Worm (Caenorhabditis elegans) whole organism, L4 larva: ENCODE data around the gene dylt-3.
A peak's percentile ranks its signal among the peaks of the same experiment; 100 is the strongest.

Experiments
- D1046.2 ChIP-seq: fragments of 200-800 bp; sonication (Bioruptor generic); IDR thresholded peaks from 2 replicates; pipeline ENCODE4 v1.3.6; 2022; ENCODE audit warnings: missing genetic modification characterization, missing compliant biosample characterization
- F10B5.3 ChIP-seq: sonication (generic microtip); optimal IDR thresholded peaks from 2 replicates; lab custom pipeline; 2016; ENCODE audit warnings: mild to moderate bottlenecking, missing genetic modification characterization, missing compliant biosample characterization
- F44E2.7 ChIP-seq: fragments of 200-800 bp; sonication (Bioruptor generic); IDR thresholded peaks from 2 replicates; pipeline ENCODE4 v2.1.2; 2022; ENCODE audit warnings: missing genetic modification characterization, missing compliant biosample characterization
- T20F7.1 ChIP-seq: fragments of 200-800 bp; sonication (Bioruptor generic); optimal IDR thresholded peaks from 2 replicates; lab custom pipeline; 2018; ENCODE audit warnings: mild to moderate bottlenecking, missing genetic modification characterization, missing compliant biosample characterization
- T26A8.4 ChIP-seq: fragments of 200-800 bp; sonication (Bioruptor generic); IDR thresholded peaks from 2 replicates; pipeline ENCODE4 v1.3.6; 2022; ENCODE audit warnings: missing genetic modification characterization, missing compliant biosample characterization
- Y105C5A.15 ChIP-seq: fragments of 200-800 bp; sonication (Bioruptor generic); IDR thresholded peaks from 2 replicates; pipeline ENCODE4 v1.3.6; 2022; ENCODE audit warnings: missing genetic modification characterization, missing compliant biosample characterization
- Y75B8A.6 ChIP-seq: fragments of 200-800 bp; sonication (Bioruptor generic); IDR thresholded peaks from 2 replicates; pipeline ENCODE4 v1.3.6; 2022; ENCODE audit warnings: missing genetic modification reagents, missing genetic modification characterization, missing compliant biosample characterization
- ZK546.5 ChIP-seq, 2 experiments: sonication (generic microtip); optimal IDR thresholded peaks; 2 replicates each; lab custom pipeline; 2017; ENCODE audit warnings: missing biosample characterization in 2 of 2, missing genetic modification characterization in 2 of 2
- attf-4 ChIP-seq: sonication (generic microtip); optimal IDR thresholded peaks from 3 replicates; lab custom pipeline; 2017; ENCODE audit warnings: missing biosample characterization, missing genetic modification characterization
- ceh-20 ChIP-seq: fragments of 200-800 bp; sonication (Bioruptor generic); IDR thresholded peaks from 2 replicates; pipeline ENCODE4 v1.3.6; 2022; ENCODE audit warnings: missing genetic modification reagents, missing genetic modification characterization, missing compliant biosample characterization
- ceh-32 ChIP-seq: sonication (generic microtip); optimal IDR thresholded peaks from 2 replicates; lab custom pipeline; 2016; ENCODE audit warnings: mild to moderate bottlenecking, missing genetic modification characterization, missing compliant biosample characterization; ENCODE audit not compliant: poor library complexity
- ceh-82 ChIP-seq: sonication (generic microtip); optimal IDR thresholded peaks from 2 replicates; lab custom pipeline; 2017; ENCODE audit warnings: missing biosample characterization, missing genetic modification characterization
- ctbp-1 ChIP-seq: fragments of 200-800 bp; sonication (Bioruptor generic); IDR thresholded peaks from 2 replicates; pipeline ENCODE4 v1.3.6; 2022; ENCODE audit warnings: missing genetic modification reagents, missing genetic modification characterization, missing compliant biosample characterization
- daf-12 ChIP-seq: fragments of 150-350 bp; optimal IDR thresholded peaks from 2 replicates; lab custom pipeline; 2014; ENCODE audit warnings: missing biosample characterization, missing genetic modification reagents, missing genetic modification characterization
- daf-8 ChIP-seq: fragments of 200-800 bp; sonication (Bioruptor generic); IDR thresholded peaks from 2 replicates; pipeline ENCODE4 v1.3.6; 2022; ENCODE audit warnings: missing genetic modification characterization, missing compliant biosample characterization
- dmd-8 ChIP-seq: fragments of 200-800 bp; sonication (Bioruptor generic); IDR thresholded peaks from 2 replicates; pipeline ENCODE4 v1.3.6; 2022; ENCODE audit warnings: missing genetic modification characterization, missing compliant biosample characterization
- dpl-1 ChIP-seq: fragments of 150-350 bp; optimal IDR thresholded peaks from 2 replicates; lab custom pipeline; 2014; ENCODE audit warnings: missing biosample characterization, missing genetic modification reagents, missing genetic modification characterization
- duxl-1 ChIP-seq: sonication (generic microtip); optimal IDR thresholded peaks from 2 replicates; lab custom pipeline; 2016; ENCODE audit warnings: mild to moderate bottlenecking, missing genetic modification characterization, moderate library complexity, missing compliant biosample characterization; ENCODE audit not compliant: poor library complexity
- dve-1 ChIP-seq: sonication (generic microtip); optimal IDR thresholded peaks from 2 replicates; lab custom pipeline; 2017; ENCODE audit warnings: antibody characterized with exemption, mild to moderate bottlenecking, missing genetic modification characterization, missing compliant biosample characterization; ENCODE audit not compliant: insufficient read depth
- egl-27 ChIP-seq: sonication (generic microtip); optimal IDR thresholded peaks from 3 replicates; lab custom pipeline; 2017; ENCODE audit warnings: missing biosample characterization, missing genetic modification reagents, missing genetic modification characterization
- gei-8 ChIP-seq: fragments of 200-800 bp; sonication (Bioruptor generic); optimal IDR thresholded peaks from 2 replicates; lab custom pipeline; 2018; ENCODE audit warnings: mild to moderate bottlenecking, missing genetic modification characterization, missing compliant biosample characterization
- hlh-11 ChIP-seq: fragments of 200-800 bp; sonication (Bioruptor generic); optimal IDR thresholded peaks from 2 replicates; lab custom pipeline; 2018; ENCODE audit warnings: mild to moderate bottlenecking, missing genetic modification characterization, missing compliant biosample characterization
- hlh-30 ChIP-seq: sonication (generic microtip); optimal IDR thresholded peaks from 2 replicates; lab custom pipeline; 2017; ENCODE audit warnings: antibody characterized with exemption, mild to moderate bottlenecking, missing genetic modification characterization, missing compliant biosample characterization; ENCODE audit not compliant: insufficient read depth
- hmg-1.1 ChIP-seq: fragments of 200-800 bp; sonication (Bioruptor generic); IDR thresholded peaks from 2 replicates; pipeline ENCODE4 v1.3.6; 2022; ENCODE audit warnings: missing genetic modification reagents, missing genetic modification characterization, missing compliant biosample characterization
- lin-1 ChIP-seq: fragments of 200-800 bp; sonication (Bioruptor generic); IDR thresholded peaks from 2 replicates; pipeline ENCODE4 v1.3.6; 2022; ENCODE audit warnings: missing genetic modification reagents, missing genetic modification characterization, missing compliant biosample characterization
- lin-13 ChIP-seq: fragments of 150-350 bp; optimal IDR thresholded peaks from 2 replicates; lab custom pipeline; 2014; ENCODE audit warnings: missing biosample characterization, missing genetic modification reagents, missing genetic modification characterization
- lin-29 ChIP-seq: fragments of 200-800 bp; sonication (Bioruptor generic); IDR thresholded peaks from 2 replicates; pipeline ENCODE4 v1.3.6; 2022; ENCODE audit warnings: missing genetic modification reagents, missing genetic modification characterization, missing compliant biosample characterization
- madf-5 ChIP-seq, 2 experiments: fragments of 200-800 bp; sonication (Bioruptor generic); IDR thresholded peaks; 2 replicates each; pipeline ENCODE4 v1.3.6; 2022; ENCODE audit warnings: missing compliant biosample characterization in 2 of 2, missing genetic modification characterization in 2 of 2
- madf-9 ChIP-seq: fragments of 200-800 bp; sonication (Bioruptor generic); conservative IDR thresholded peaks from 2 replicates; pipeline ENCODE4 v1.3.6; 2022; ENCODE audit warnings: missing genetic modification reagents, missing genetic modification characterization, missing compliant biosample characterization
- mes-2 ChIP-seq: sonication (generic microtip); optimal IDR thresholded peaks from 2 replicates; lab custom pipeline; 2016; ENCODE audit warnings: missing genotype, mild to moderate bottlenecking, missing genetic modification characterization, missing compliant biosample characterization; ENCODE audit not compliant: poor library complexity, severe bottlenecking
- nhr-10 ChIP-seq: fragments of 150-350 bp; optimal IDR thresholded peaks from 2 replicates; lab custom pipeline; 2014; ENCODE audit warnings: missing biosample characterization, missing genetic modification characterization
- nhr-102 ChIP-seq: sonication (generic microtip); optimal IDR thresholded peaks from 2 replicates; lab custom pipeline; 2016; ENCODE audit warnings: mild to moderate bottlenecking, missing genetic modification characterization, moderate library complexity, missing compliant biosample characterization
- nhr-11 ChIP-seq: fragments of 150-350 bp; optimal IDR thresholded peaks from 2 replicates; lab custom pipeline; 2014; ENCODE audit warnings: missing biosample characterization, missing genetic modification characterization
- nhr-111 ChIP-seq: fragments of 200-800 bp; sonication (Bioruptor generic); optimal IDR thresholded peaks from 2 replicates; lab custom pipeline; 2018; ENCODE audit warnings: mild to moderate bottlenecking, missing genetic modification characterization, missing compliant biosample characterization
- nhr-41 ChIP-seq: fragments of 200-800 bp; sonication (Bioruptor generic); IDR thresholded peaks from 2 replicates; pipeline ENCODE4 v1.3.6; 2022; ENCODE audit warnings: missing genetic modification reagents, missing genetic modification characterization, missing compliant biosample characterization
- nhr-48 ChIP-seq: sonication (generic microtip); optimal IDR thresholded peaks from 2 replicates; lab custom pipeline; 2016; ENCODE audit warnings: mild to moderate bottlenecking, missing genetic modification characterization, missing compliant biosample characterization
- nhr-6 ChIP-seq: fragments of 150-350 bp; optimal IDR thresholded peaks from 2 replicates; lab custom pipeline; 2014; ENCODE audit warnings: missing biosample characterization, missing genetic modification characterization
- nhr-77 ChIP-seq: fragments of 150-350 bp; optimal IDR thresholded peaks from 2 replicates; lab custom pipeline; 2014; ENCODE audit warnings: missing biosample characterization, missing genetic modification characterization
- pha-4 ChIP-seq, 2 experiments: fragments of 150-350 bp in 1 of 2; fragments of 200-800 bp in 1 of 2; sonication (Bioruptor generic) in 1 of 2; IDR thresholded peaks in 1 of 2; optimal IDR thresholded peaks in 1 of 2; 2 replicates each; pipeline versions ENCODE4 v1.3.6 to Lab custom; 2014 to 2022; ENCODE audit warnings: missing genetic modification characterization in 2 of 2, missing genetic modification reagents in 2 of 2, missing biosample characterization in 1 of 2, missing compliant biosample characterization in 1 of 2
- rbr-2 ChIP-seq: sonication (generic microtip); optimal IDR thresholded peaks from 2 replicates; lab custom pipeline; 2016; ENCODE audit warnings: missing genotype, missing genetic modification characterization, missing compliant biosample characterization
- skn-1 ChIP-seq: fragments of 150-350 bp; optimal IDR thresholded peaks from 2 replicates; lab custom pipeline; 2014; ENCODE audit warnings: missing biosample characterization, missing genetic modification characterization
- snpc-1.2 ChIP-seq: fragments of 200-800 bp; sonication (Bioruptor generic); IDR thresholded peaks from 2 replicates; pipeline ENCODE4 v1.3.6; 2022; ENCODE audit warnings: missing genetic modification reagents, missing genetic modification characterization, missing compliant biosample characterization
- spr-1 ChIP-seq: sonication (generic microtip); optimal IDR thresholded peaks from 2 replicates; lab custom pipeline; 2016; ENCODE audit warnings: mild to moderate bottlenecking, missing genetic modification characterization, missing compliant biosample characterization
- spr-3 ChIP-seq: fragments of 200-800 bp; sonication (Bioruptor generic); optimal IDR thresholded peaks from 2 replicates; lab custom pipeline; 2018; ENCODE audit warnings: mild to moderate bottlenecking, missing genetic modification characterization, missing compliant biosample characterization
- tra-1 ChIP-seq: fragments of 200-800 bp; sonication (Bioruptor generic); IDR thresholded peaks from 2 replicates; pipeline ENCODE4 v1.3.6; 2022; ENCODE audit warnings: missing genetic modification reagents, missing genetic modification characterization, missing compliant biosample characterization
- vab-7 ChIP-seq: fragments of 200-800 bp; sonication (Bioruptor generic); IDR thresholded peaks from 2 replicates; pipeline ENCODE4 v1.3.6; 2022; ENCODE audit warnings: missing genetic modification reagents, missing genetic modification characterization, missing compliant biosample characterization
- zfp-2 ChIP-seq: sonication (generic microtip); optimal IDR thresholded peaks from 2 replicates; lab custom pipeline; 2016; ENCODE audit warnings: mild to moderate bottlenecking, missing genetic modification characterization, missing compliant biosample characterization
- zip-11 ChIP-seq: fragments of 200-800 bp; sonication (Bioruptor generic); IDR thresholded peaks from 2 replicates; pipeline ENCODE4 v1.3.6; 2022; ENCODE audit warnings: missing genetic modification characterization, missing compliant biosample characterization
- ztf-11 ChIP-seq: fragments of 150-350 bp; optimal IDR thresholded peaks from 2 replicates; lab custom pipeline; 2014; ENCODE audit warnings: missing biosample characterization, missing genetic modification characterization

Gene dylt-3

DNA sequence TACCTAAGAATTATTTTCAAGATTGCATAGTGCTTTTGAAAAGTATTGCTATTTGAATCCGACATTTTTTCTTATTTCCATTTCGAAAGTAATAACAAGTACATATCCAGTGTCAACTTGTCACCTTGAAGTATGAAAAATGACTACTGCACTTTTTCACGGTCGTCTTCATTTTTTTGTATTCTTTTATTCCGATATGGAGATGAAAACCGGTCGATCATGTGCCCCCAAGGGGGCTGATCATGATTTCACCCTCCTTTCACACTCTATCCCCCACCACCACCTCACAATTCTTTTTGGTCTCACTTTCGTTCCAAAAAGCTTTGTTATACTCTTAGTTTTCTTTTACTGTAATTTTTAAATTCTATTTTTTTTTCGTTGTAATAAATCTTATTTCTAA lies 44.4 kb downstream of the dylt-3 start (continued):
- TF ChIP-seq zip-11 (GFP tag; lab: Robert Waterston, UW) (no peak), nhr-102 (tag; lab: Kevin White, UChicago) (no peak), lin-1 (GFP tag; lab: Robert Waterston, UW) (no peak), daf-12 (tag; lab: Kevin White, UChicago) (no peak), duxl-1 (tag; lab: Kevin White, UChicago) (no peak), F10B5.3 (tag; lab: Kevin White, UChicago) (no peak), ceh-32 (no peak), spr-1 (tag; lab: Kevin White, UChicago) (no peak), hlh-11 (tag; lab: Kevin White, UChicago) (no peak)

DNA sequence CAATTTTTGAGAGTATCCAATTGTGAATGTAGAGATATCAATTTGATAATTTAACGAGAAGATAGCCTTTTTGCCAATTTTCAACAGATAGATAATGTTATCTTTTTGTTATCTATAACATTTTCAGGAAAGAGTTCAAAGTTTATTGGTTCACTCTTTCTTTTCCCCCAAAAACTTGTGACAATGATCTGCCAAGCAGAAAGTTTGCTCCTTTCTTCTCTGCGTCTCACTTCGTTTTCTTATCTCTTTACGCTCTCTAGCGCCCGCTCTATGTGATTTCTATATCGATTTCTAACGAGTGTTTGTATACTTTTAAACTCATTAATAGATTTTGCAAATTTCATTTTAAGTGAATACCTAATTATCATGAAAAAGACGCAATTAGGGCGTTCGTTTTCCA lies 44.9 kb downstream of the dylt-3 start:
- no peak for TF ChIP-seq T26A8.4
- no peak for TF ChIP-seq Y75B8A.6 (GFP tag; lab: Robert Waterston, UW)
- TF ChIP-seq F44E2.7 (GFP tag; lab: Robert Waterston, UW), result no peak
- TF ChIP-seq dve-1 (tag; lab: Kevin White, UChicago), result peak; percentile 81
- no peak for TF ChIP-seq daf-12 (tag; lab: Kevin White, UChicago)
- no peak for TF ChIP-seq D1046.2 (GFP tag; lab: Robert Waterston, UW)
- TF ChIP-seq nhr-48, result no peak
- TF ChIP-seq attf-4 (tag; lab: Kevin White, UChicago), result no peak
- TF ChIP-seq madf-5 (GFP tag; IDR thresholded peaks at IDR 0.05; lab: Robert Waterston, UW), result no peak
- no peak for TF ChIP-seq hmg-1.1 (GFP tag; lab: Robert Waterston, UW)
- no peak for TF ChIP-seq egl-27 (tag; lab: Kevin White, UChicago)
- TF ChIP-seq skn-1 (tag; lab: Kevin White, UChicago), result no peak
- TF ChIP-seq dmd-8 (GFP tag; lab: Robert Waterston, UW), result no peak
- no peak for TF ChIP-seq nhr-41 (GFP tag; lab: Robert Waterston, UW)
- no peak for TF ChIP-seq ZK546.5 (tag; optimal IDR thresholded peaks at IDR 0.05; lab: Kevin White, UChicago)
- TF ChIP-seq zip-11 (GFP tag; lab: Robert Waterston, UW), result no peak
- no peak for TF ChIP-seq nhr-102 (tag; lab: Kevin White, UChicago)
- no peak for TF ChIP-seq nhr-111 (GFP tag; lab: Kevin White, UChicago)
- TF ChIP-seq nhr-10 (tag; lab: Kevin White, UChicago), result no peak
- TF ChIP-seq snpc-1.2 (GFP tag; lab: Robert Waterston, UW), result no peak
- TF ChIP-seq gei-8 (GFP tag; lab: Kevin White, UChicago), result no peak
- TF ChIP-seq rbr-2 (tag; lab: Kevin White, UChicago), result no peak
- no peak for TF ChIP-seq lin-13 (GFP tag; lab: Kevin White, UChicago)
- TF ChIP-seq madf-9 (GFP tag; lab: Robert Waterston, UW), result no peak
- TF ChIP-seq ctbp-1 (GFP tag; lab: Robert Waterston, UW), result no peak
- no peak for TF ChIP-seq dpl-1
- peak; percentile 29; the same call in 1 of the 2 replicates for TF ChIP-seq pha-4 (GFP tag; IDR thresholded peaks at IDR 0.05; lab: Robert Waterston, UW)
- peak; percentile 37 for TF ChIP-seq pha-4 (tag; optimal IDR thresholded peaks at IDR 0.05; lab: Kevin White, UChicago)
- TF ChIP-seq nhr-11, result no peak
- TF ChIP-seq vab-7 (GFP tag; lab: Robert Waterston, UW), result no peak
- TF ChIP-seq daf-8 (GFP tag; lab: Robert Waterston, UW), result no peak
- TF ChIP-seq F10B5.3 (tag; lab: Kevin White, UChicago), result no peak
- TF ChIP-seq zfp-2 (tag; lab: Kevin White, UChicago), result no peak
- TF ChIP-seq lin-29 (GFP tag; lab: Robert Waterston, UW), result no peak
- no peak for TF ChIP-seq spr-3 (GFP tag; lab: Kevin White, UChicago)
- no peak for TF ChIP-seq T20F7.1
- no peak for TF ChIP-seq ceh-82 (tag; lab: Kevin White, UChicago)
- peak; percentile 50 for TF ChIP-seq hlh-30 (tag; lab: Kevin White, UChicago)
- no peak for TF ChIP-seq tra-1
- TF ChIP-seq nhr-77 (tag; lab: Kevin White, UChicago), result no peak
- no peak for TF ChIP-seq Y105C5A.15 (GFP tag; lab: Robert Waterston, UW)
- no peak for TF ChIP-seq mes-2 (tag; lab: Kevin White, UChicago)
- TF ChIP-seq ztf-11 (tag; lab: Kevin White, UChicago), result no peak
- TF ChIP-seq ceh-20 (GFP tag; lab: Robert Waterston, UW), result no peak
- no peak for TF ChIP-seq nhr-6 (tag; lab: Kevin White, UChicago)
